Fruit fly (Drosophila melanogaster): Measurements from ENCODE around the gene Ravus.
A peak's percentile ranks its signal among the peaks of the same experiment; 100 is the strongest.

Gene Ravus

dm6 chr3R:13264061-13264661 lies at the start of gene Ravus (continued):
- TF ChIP-seq fd96Cb (tag; optimal IDR thresholded peaks at IDR 0.05) (peak; percentile 21), esg (GFP tag; conservative IDR thresholded peaks at IDR 0.05) (peak; percentile 54), CG3407 (GFP tag; optimal IDR thresholded peaks at IDR 0.05) (no peak), CG15514 (GFP tag; optimal IDR thresholded peaks at IDR 0.05) (peak; percentile 59), CG14014 (GFP tag; IDR thresholded peaks at IDR 0.05) (no peak), tin (GFP tag; optimal IDR thresholded peaks at IDR 0.05) (peak; percentile 41), CrebB (tag; optimal IDR thresholded peaks at IDR 0.05) (no peak), CG10274 (GFP tag; optimal IDR thresholded peaks at IDR 0.05) (no peak), Ets65A (GFP tag) (peak; percentile 93), Ssrp (tag; optimal IDR thresholded peaks at IDR 0.05) (peak; percentile 40), CG11696 (GFP tag; IDR thresholded peaks at IDR 0.05) (no peak), lbe (GFP tag; optimal IDR thresholded peaks at IDR 0.05) (peak; percentile 4), mam (GFP tag; optimal IDR thresholded peaks at IDR 0.05) (peak; percentile 50), CG10209 (GFP tag; optimal IDR thresholded peaks at IDR 0.05) (peak; percentile 55), Drgx (GFP tag; IDR thresholded peaks at IDR 0.05) (no peak), toy (GFP tag; IDR thresholded peaks at IDR 0.05) (no peak), CG31441 (GFP tag; IDR thresholded peaks at IDR 0.05) (no peak), CG15269 (tag; optimal IDR thresholded peaks at IDR 0.05) (no peak), dmrt99B (tag; optimal IDR thresholded peaks at IDR 0.05) (no peak), trem (tag; optimal IDR thresholded peaks at IDR 0.05) (peak; percentile 57), CG1603 (tag; optimal IDR thresholded peaks at IDR 0.05) (no peak), corto (GFP tag; optimal IDR thresholded peaks at IDR 0.05) (no peak), CG30431 (GFP tag; optimal IDR thresholded peaks at IDR 0.05) (no peak), Bdp1 (GFP tag; optimal IDR thresholded peaks at IDR 0.05) (no peak), unc-4 (GFP tag; IDR thresholded peaks at IDR 0.05; ENCODE audit: partially characterized antibody) (no peak), CG12391 (tag; optimal IDR thresholded peaks at IDR 0.05) (no peak), CG7357 (GFP tag; IDR thresholded peaks at IDR 0.05) (peak; percentile 56; the same call in 2 of the 3 replicates), Hr39 (optimal IDR thresholded peaks at IDR 0.05) (no peak), CG12219 (GFP tag; optimal IDR thresholded peaks at IDR 0.05) (no peak), Bteb2 (GFP tag; optimal IDR thresholded peaks at IDR 0.05) (peak; percentile 49), CG13123 (GFP tag; optimal IDR thresholded peaks at IDR 0.05) (no peak), CG14441 (GFP tag; IDR thresholded peaks at IDR 0.05) (no peak), CG6765 (GFP tag; optimal IDR thresholded peaks at IDR 0.05) (no peak), CG12659 (GFP tag; optimal IDR thresholded peaks at IDR 0.05) (peak; percentile 72), E2f1 (GFP tag; IDR thresholded peaks at IDR 0.05) (no peak), HmgZ (tag; optimal IDR thresholded peaks at IDR 0.05) (peak; percentile 68), da (GFP tag; optimal IDR thresholded peaks at IDR 0.05) (no peak), Hr78 (GFP tag; optimal IDR thresholded peaks at IDR 0.05) (no peak), CG11247 (GFP tag; IDR thresholded peaks at IDR 0.05) (no peak), oc (tag; optimal IDR thresholded peaks at IDR 0.05) (no peak), CG16813 (GFP tag; IDR thresholded peaks at IDR 0.05; ENCODE audit: partially characterized antibody) (no peak), CG9876 (GFP tag; optimal IDR thresholded peaks at IDR 0.05) (no peak), br (optimal IDR thresholded peaks at IDR 0.05) (no peak), Abd-B (GFP tag; optimal IDR thresholded peaks at IDR 0.05) (peak; percentile 82), Neu2 (GFP tag; optimal IDR thresholded peaks at IDR 0.05; ENCODE audit: borderline replicate concordance) (no peak), vfl (GFP tag; optimal IDR thresholded peaks at IDR 0.05) (no peak), pros (GFP tag; optimal IDR thresholded peaks at IDR 0.05) (no peak), cato (GFP tag; optimal IDR thresholded peaks at IDR 0.05; ENCODE audit: borderline replicate concordance) (peak; percentile 9), yki (optimal IDR thresholded peaks at IDR 0.05) (no peak), Atf6 (GFP tag; IDR thresholded peaks at IDR 0.05) (no peak), pan (optimal IDR thresholded peaks at IDR 0.05) (no peak), pan (GFP tag; optimal IDR thresholded peaks at IDR 0.05 in 1 of 2, IDR thresholded peaks at IDR 0.05 in 1 of 2) (no peak)
